Fruit fly (Drosophila melanogaster) Kc167 (cell line): ENCODE measurements around the gene Mur2B.

Experiments used
- Myc ChIP-seq: fragments of >200 bp; optimal IDR thresholded peaks from 2 replicates; lab custom pipeline; 2017; ENCODE audit warnings: missing external identifiers
- Sin3A ChIP-seq: fragments of >200 bp; optimal IDR thresholded peaks from 2 replicates; lab custom pipeline; 2018; ENCODE audit warnings: missing external identifiers
- h ChIP-seq: fragments of >200 bp; optimal IDR thresholded peaks from 3 replicates; lab custom pipeline; 2018; ENCODE audit warnings: missing external identifiers
- insv ChIP-seq: fragments of >200 bp; optimal IDR thresholded peaks from 3 replicates; lab custom pipeline; 2018; ENCODE audit warnings: missing external identifiers
- psq ChIP-seq: fragments of >200 bp; optimal IDR thresholded peaks from 2 replicates; lab custom pipeline; 2017; ENCODE audit warnings: missing external identifiers
- ttk ChIP-seq: sonication (Bioruptor generic); optimal IDR thresholded peaks from 2 replicates; lab custom pipeline; 2017; ENCODE audit warnings: missing external identifiers

Mur2B gene

dm6 chrX:1581121-1581520 lies 87.5 kb downstream of the Mur2B start:
- TF ChIP-seq h = no peak
- TF ChIP-seq Sin3A (lab: Kevin White, UChicago) = no peak
- no peak for TF ChIP-seq Myc (lab: Kevin White, UChicago)
- TF ChIP-seq psq (lab: Kevin White, UChicago) = no peak
- TF ChIP-seq insv (lab: Kevin White, UChicago) = no peak
- TF ChIP-seq ttk (lab: Kevin White, UChicago) = no peak

dm6 chrX:1580328-1580727 lies 88.3 kb downstream of the Mur2B start:
- TF ChIP-seq Sin3A (lab: Kevin White, UChicago) (no peak), Myc (lab: Kevin White, UChicago) (no peak), ttk (lab: Kevin White, UChicago) (no peak)

dm6 chrX:1578882-1579276 lies 89.7 kb downstream of the Mur2B start:
- no peak for TF ChIP-seq h
- no peak for TF ChIP-seq Myc (lab: Kevin White, UChicago)
- TF ChIP-seq psq (lab: Kevin White, UChicago) = no peak
- no peak for TF ChIP-seq ttk (lab: Kevin White, UChicago)
- TF ChIP-seq insv (lab: Kevin White, UChicago) = no peak
- no peak for TF ChIP-seq Sin3A (lab: Kevin White, UChicago)

- no peak for TF ChIP-seq psq (lab: Kevin White, UChicago)
- no peak for TF ChIP-seq Sin3A (lab: Kevin White, UChicago)
- TF ChIP-seq insv (lab: Kevin White, UChicago) = no peak
- no peak for TF ChIP-seq h
- no peak for TF ChIP-seq Myc (lab: Kevin White, UChicago)
- no peak for TF ChIP-seq ttk (lab: Kevin White, UChicago)
These were observed 90.2 kb downstream of the Mur2B start for dm6 chrX:1578230-1578881.

- no peak for TF ChIP-seq Sin3A (lab: Kevin White, UChicago)
- no peak for TF ChIP-seq Myc (lab: Kevin White, UChicago)
- no peak for TF ChIP-seq insv (lab: Kevin White, UChicago)
- no peak for TF ChIP-seq psq (lab: Kevin White, UChicago)
- no peak for TF ChIP-seq ttk (lab: Kevin White, UChicago)
- TF ChIP-seq h = no peak
These were observed 91.5 kb downstream of the Mur2B start for dm6 chrX:1577120-1577519.

- TF ChIP-seq psq (lab: Kevin White, UChicago) = no peak
- no peak for TF ChIP-seq Sin3A (lab: Kevin White, UChicago)
- no peak for TF ChIP-seq insv (lab: Kevin White, UChicago)
- no peak for TF ChIP-seq Myc (lab: Kevin White, UChicago)
- TF ChIP-seq ttk (lab: Kevin White, UChicago) = no peak
- TF ChIP-seq h = no peak
These were observed 93.8 kb downstream of the Mur2B start, which contains the start of gene br for dm6 chrX:1574832-1575231. br (plus strand) TSS chrX:1575132.

- TF ChIP-seq Myc (lab: Kevin White, UChicago) (no peak), psq (lab: Kevin White, UChicago) (no peak), h (no peak), Sin3A (lab: Kevin White, UChicago) (no peak), insv (lab: Kevin White, UChicago) (no peak), ttk (lab: Kevin White, UChicago) (no peak)
These were observed 94.4 kb downstream of the Mur2B start for dm6 chrX:1574101-1574653.

- TF ChIP-seq h (no peak), insv (lab: Kevin White, UChicago) (no peak), psq (lab: Kevin White, UChicago) (no peak), ttk (lab: Kevin White, UChicago) (no peak), Myc (lab: Kevin White, UChicago) (no peak), Sin3A (lab: Kevin White, UChicago) (no peak)
These were observed 98.3 kb downstream of the Mur2B start for dm6 chrX:1570296-1570695.

dm6 chrX:1566549-1567174 lies 101.9 kb downstream of the Mur2B start:
- TF ChIP-seq insv (lab: Kevin White, UChicago) = no peak
- no peak for TF ChIP-seq ttk (lab: Kevin White, UChicago)
- TF ChIP-seq h = no peak
- no peak for TF ChIP-seq psq (lab: Kevin White, UChicago)
- no peak for TF ChIP-seq Sin3A (lab: Kevin White, UChicago)
- no peak for TF ChIP-seq Myc (lab: Kevin White, UChicago)

- TF ChIP-seq insv (lab: Kevin White, UChicago) (no peak), ttk (lab: Kevin White, UChicago) (no peak), Myc (lab: Kevin White, UChicago) (no peak), psq (lab: Kevin White, UChicago) (no peak), h (no peak), Sin3A (lab: Kevin White, UChicago) (no peak)
These were observed 102.7 kb downstream of the Mur2B start for dm6 chrX:1565915-1566314.

- TF ChIP-seq psq (lab: Kevin White, UChicago) = no peak
- no peak for TF ChIP-seq insv (lab: Kevin White, UChicago)
- no peak for TF ChIP-seq Myc (lab: Kevin White, UChicago)
- no peak for TF ChIP-seq ttk (lab: Kevin White, UChicago)
- no peak for TF ChIP-seq h
- no peak for TF ChIP-seq Sin3A (lab: Kevin White, UChicago)
These were observed 106.4 kb downstream of the Mur2B start for dm6 chrX:1562079-1562727.
